Worm (Caenorhabditis elegans): ENCODE data around the gene adm-2.

ce11 chrX:13672622-13673021 is 15.1 kb upstream of the adm-2 start:
- no peak for TF ChIP-seq W03F9.2 (tag; optimal IDR thresholded peaks at IDR 0.05)
- TF ChIP-seq him-1 (tag; optimal IDR thresholded peaks at IDR 0.05) = no peak
- TF ChIP-seq dao-5 (tag; optimal IDR thresholded peaks at IDR 0.05) = no peak
